Fruit fly (Drosophila melanogaster) whole organism, embryonic: Measurements from ENCODE around the gene jhamt.

Source experiments
- ATbp ChIP-seq: fragments of 200-800 bp; sonication (Bioruptor generic); optimal IDR thresholded peaks from 2 replicates; lab custom pipeline; 2017; ENCODE audit warnings: missing biosample characterization, mild to moderate bottlenecking, missing genetic modification characterization, missing genetic modification reagents
- Abd-B ChIP-seq: fragments of 200-800 bp; sonication (Bioruptor generic); optimal IDR thresholded peaks from 2 replicates; lab custom pipeline; 2018; ENCODE audit warnings: missing biosample characterization, mild to moderate bottlenecking, missing genetic modification characterization, moderate library complexity
- C15 ChIP-seq: fragments of 200-800 bp; sonication (Bioruptor generic); IDR thresholded peaks from 3 replicates; pipeline ENCODE4 v1.3.6; 2022; ENCODE audit warnings: missing biosample characterization, missing genetic modification characterization
- CG10321 ChIP-seq: fragments of 200-800 bp; sonication (Bioruptor generic); IDR thresholded peaks from 2 replicates; pipeline ENCODE4 v1.3.6; 2022; ENCODE audit warnings: missing biosample characterization, missing genetic modification characterization
- CG12071 ChIP-seq: fragments of 200-800 bp; sonication (Bioruptor generic); optimal IDR thresholded peaks from 3 replicates; lab custom pipeline; 2018; ENCODE audit warnings: missing biosample characterization, mild to moderate bottlenecking, missing genetic modification characterization
- CG13775 ChIP-seq: fragments of 200-800 bp; sonication (Bioruptor generic); optimal IDR thresholded peaks from 3 replicates; lab custom pipeline; 2017; ENCODE audit warnings: missing biosample characterization, mild to moderate bottlenecking, missing genetic modification characterization
- CG17361 ChIP-seq: fragments of 200-800 bp; sonication (Bioruptor generic); IDR thresholded peaks from 3 replicates; pipeline ENCODE4 v1.3.6; 2022; ENCODE audit warnings: missing biosample characterization, missing genetic modification characterization
- CG17912 ChIP-seq: fragments of 200-800 bp; sonication (Bioruptor generic); optimal IDR thresholded peaks from 2 replicates; lab custom pipeline; 2018; ENCODE audit warnings: missing biosample characterization, mild to moderate bottlenecking, missing genetic modification characterization
- CG1792 ChIP-seq: fragments of 200-800 bp; sonication (Bioruptor generic); optimal IDR thresholded peaks from 2 replicates; lab custom pipeline; 2016; ENCODE audit warnings: missing biosample characterization, missing genetic modification characterization
- CG32767 ChIP-seq: fragments of 200-800 bp; sonication (Bioruptor generic); IDR thresholded peaks from 2 replicates; pipeline ENCODE4 v1.3.6; 2022; ENCODE audit warnings: missing biosample characterization, missing genetic modification characterization
- CG3847 ChIP-seq: fragments of 200-800 bp; sonication (Bioruptor generic); IDR thresholded peaks from 2 replicates; pipeline ENCODE4 v1.3.6; 2022; ENCODE audit warnings: missing biosample characterization, missing genetic modification characterization
- CG4282 ChIP-seq: fragments of 200-800 bp; sonication (Bioruptor generic); optimal IDR thresholded peaks from 2 replicates; lab custom pipeline; 2016; ENCODE audit warnings: missing biosample characterization, missing genetic modification characterization
- CG4404 ChIP-seq: fragments of 200-800 bp; sonication (Bioruptor generic); IDR thresholded peaks from 2 replicates; pipeline ENCODE4 v1.3.6; 2022; ENCODE audit warnings: missing biosample characterization, missing genetic modification characterization
- CG5245 ChIP-seq: fragments of 200-800 bp; sonication (Bioruptor generic); optimal IDR thresholded peaks from 3 replicates; lab custom pipeline; 2016; ENCODE audit warnings: missing biosample characterization, missing genetic modification characterization
- CG6654 ChIP-seq: fragments of 200-800 bp; sonication (Bioruptor generic); optimal IDR thresholded peaks from 2 replicates; lab custom pipeline; 2017; ENCODE audit warnings: missing biosample characterization, mild to moderate bottlenecking, missing genetic modification characterization
- CG6791 ChIP-seq: fragments of 200-800 bp; sonication (Bioruptor generic); IDR thresholded peaks from 3 replicates; pipeline ENCODE4 v1.3.6; 2022; ENCODE audit warnings: missing biosample characterization, missing genetic modification characterization; ENCODE audit not compliant: partially characterized antibody
- CG6813 ChIP-seq: fragments of 200-800 bp; sonication (Bioruptor generic); optimal IDR thresholded peaks from 2 replicates; lab custom pipeline; 2017; ENCODE audit warnings: missing biosample characterization, missing genetic modification characterization, mild to moderate bottlenecking, moderate library complexity, missing genetic modification reagents
- CG7372 ChIP-seq: fragments of 200-800 bp; sonication (Bioruptor generic); IDR thresholded peaks from 2 replicates; pipeline ENCODE4 v1.3.6; 2022; ENCODE audit warnings: missing biosample characterization, missing genetic modification characterization
- CG7963 ChIP-seq: fragments of 200-800 bp; sonication (Bioruptor generic); IDR thresholded peaks from 3 replicates; pipeline ENCODE4 v1.3.6; 2022; ENCODE audit warnings: missing biosample characterization, missing genetic modification characterization; ENCODE audit not compliant: partially characterized antibody
- CG8765 ChIP-seq: fragments of 200-800 bp; sonication (Bioruptor generic); IDR thresholded peaks from 2 replicates; pipeline ENCODE4 v1.3.6; 2022; ENCODE audit warnings: missing biosample characterization, missing genetic modification characterization
- CG8944 ChIP-seq: fragments of 200-800 bp; sonication (Bioruptor generic); optimal IDR thresholded peaks from 3 replicates; lab custom pipeline; 2016; ENCODE audit warnings: missing biosample characterization, missing genetic modification characterization
- CHES-1-like ChIP-seq: fragments of 200-800 bp; sonication (Bioruptor generic); optimal IDR thresholded peaks from 2 replicates; lab custom pipeline; 2016; ENCODE audit warnings: missing biosample characterization, missing genetic modification characterization
- CrebB ChIP-seq: fragments of 200-800 bp; sonication (Bioruptor generic); optimal IDR thresholded peaks from 3 replicates; lab custom pipeline; 2018; ENCODE audit warnings: missing biosample characterization, mild to moderate bottlenecking, missing genetic modification characterization
- Dip2 ChIP-seq: fragments of 200-800 bp; sonication (Bioruptor generic); IDR thresholded peaks from 2 replicates; pipeline ENCODE4 v1.3.6; 2022; ENCODE audit warnings: missing biosample characterization, missing genetic modification characterization
- ERR ChIP-seq: fragments of 200-800 bp; sonication (Bioruptor generic); optimal IDR thresholded peaks from 2 replicates; lab custom pipeline; 2016; ENCODE audit warnings: missing biosample characterization, missing genetic modification characterization
- Hand ChIP-seq: fragments of 200-800 bp; sonication (Bioruptor generic); optimal IDR thresholded peaks from 2 replicates; lab custom pipeline; 2017; ENCODE audit warnings: mild to moderate bottlenecking, missing biosample characterization, missing genetic modification reagents, missing genetic modification characterization
- HmgD ChIP-seq: fragments of 200-800 bp; sonication (Bioruptor generic); optimal IDR thresholded peaks from 3 replicates; lab custom pipeline; 2016; ENCODE audit warnings: missing biosample characterization, missing genetic modification characterization
- Hsf ChIP-seq: fragments of 200-800 bp; sonication (Bioruptor generic); optimal IDR thresholded peaks from 3 replicates; lab custom pipeline; 2016; ENCODE audit warnings: missing biosample characterization, missing genetic modification characterization
- Lim3 ChIP-seq: fragments of 200-800 bp; sonication (Bioruptor generic); IDR thresholded peaks from 2 replicates; pipeline ENCODE4 v1.3.6; 2022; ENCODE audit warnings: missing biosample characterization, missing genetic modification characterization
- MESR4 ChIP-seq: fragments of 200-800 bp; sonication (Bioruptor generic); optimal IDR thresholded peaks from 2 replicates; lab custom pipeline; 2018; ENCODE audit warnings: missing biosample characterization, mild to moderate bottlenecking, missing genetic modification characterization, moderate library complexity
- Med ChIP-seq: fragments of 200-800 bp; sonication (Bioruptor generic); peaks from one replicate; lab custom pipeline; 2016; ENCODE audit warnings: missing biosample characterization, missing genetic modification characterization, mild to moderate bottlenecking, inconsistent platforms, moderate library complexity
- NC2β ChIP-seq: fragments of 200-800 bp; sonication (Bioruptor generic); optimal IDR thresholded peaks from 2 replicates; lab custom pipeline; 2016; ENCODE audit warnings: missing biosample characterization, missing genetic modification characterization
- Poxn ChIP-seq: fragments of 200-800 bp; sonication (Bioruptor generic); IDR thresholded peaks from 2 replicates; pipeline ENCODE4 v1.3.6; 2022; ENCODE audit warnings: missing biosample characterization, missing genetic modification characterization
- Side ChIP-seq: fragments of 200-800 bp; sonication (Bioruptor generic); optimal IDR thresholded peaks from 2 replicates; lab custom pipeline; 2016; ENCODE audit warnings: missing biosample characterization, missing genetic modification characterization
- Usf ChIP-seq: fragments of 200-800 bp; sonication (Bioruptor generic); optimal IDR thresholded peaks from 2 replicates; lab custom pipeline; 2017; ENCODE audit warnings: missing genotype, missing biosample characterization, missing genetic modification characterization
- bowl ChIP-seq: fragments of 200-800 bp; sonication (Bioruptor generic); IDR thresholded peaks from 2 replicates; pipeline ENCODE4 v1.3.6; 2022; ENCODE audit warnings: missing biosample characterization, missing genetic modification characterization
- cato ChIP-seq: fragments of 200-800 bp; sonication (Bioruptor generic); optimal IDR thresholded peaks from 2 replicates; lab custom pipeline; 2016; ENCODE audit warnings: missing biosample characterization, missing genetic modification characterization, borderline replicate concordance
- ci ChIP-seq: fragments of 200-800 bp; sonication (Bioruptor generic); IDR thresholded peaks from 3 replicates; pipeline ENCODE4 v1.3.6; 2022; ENCODE audit warnings: missing biosample characterization, missing genetic modification characterization
- fd3F ChIP-seq: fragments of 200-800 bp; sonication (Bioruptor generic); optimal IDR thresholded peaks from 2 replicates; lab custom pipeline; 2018; ENCODE audit warnings: missing biosample characterization, mild to moderate bottlenecking, missing genetic modification characterization, moderate library complexity
- fd64A ChIP-seq: fragments of 200-800 bp; sonication (Bioruptor generic); optimal IDR thresholded peaks from 3 replicates; lab custom pipeline; 2018; ENCODE audit warnings: missing biosample characterization, mild to moderate bottlenecking, missing genetic modification characterization
- grau ChIP-seq: fragments of 200-800 bp; optimal IDR thresholded peaks from 3 replicates; lab custom pipeline; 2019; ENCODE audit warnings: missing biosample characterization, mild to moderate bottlenecking, missing genetic modification characterization, moderate library complexity
- gsb-n ChIP-seq: fragments of 200-800 bp; sonication (Bioruptor generic); optimal IDR thresholded peaks from 3 replicates; lab custom pipeline; 2018; ENCODE audit warnings: missing biosample characterization, mild to moderate bottlenecking, missing genetic modification characterization
- jumu ChIP-seq: fragments of 200-800 bp; sonication (Bioruptor generic); optimal IDR thresholded peaks from 3 replicates; lab custom pipeline; 2016; ENCODE audit warnings: missing biosample characterization, missing genetic modification characterization
- lola ChIP-seq, 3 experiments: fragments of >200 bp in 2 of 3; fragments of 200-800 bp in 1 of 3; sonication (Bioruptor generic) in 1 of 3; optimal IDR thresholded peaks; 2 replicates each; lab custom pipeline; 2017 to 2019; ENCODE audit warnings: missing biosample characterization in 3 of 3, missing genetic modification characterization in 3 of 3, mild to moderate bottlenecking in 1 of 3, moderate library complexity in 1 of 3
- mld ChIP-seq: fragments of 200-800 bp; sonication (Bioruptor generic); IDR thresholded peaks from 3 replicates; pipeline ENCODE4 v1.3.6; 2022; ENCODE audit warnings: missing biosample characterization, missing genetic modification characterization; ENCODE audit not compliant: partially characterized antibody
- repo ChIP-seq: fragments of 200-800 bp; sonication (Bioruptor generic); optimal IDR thresholded peaks from 2 replicates; lab custom pipeline; 2016; ENCODE audit warnings: missing biosample characterization, missing genetic modification characterization
- rib ChIP-seq: fragments of 200-800 bp; sonication (Bioruptor generic); IDR thresholded peaks from 2 replicates; pipeline ENCODE4 v1.3.6; 2022; ENCODE audit warnings: missing biosample characterization, missing genetic modification characterization
- sima ChIP-seq: fragments of 200-800 bp; sonication (Bioruptor generic); optimal IDR thresholded peaks from 2 replicates; lab custom pipeline; 2016; ENCODE audit warnings: missing biosample characterization, missing genetic modification characterization
- so ChIP-seq: fragments of 200-800 bp; sonication (Bioruptor generic); IDR thresholded peaks from 3 replicates; pipeline ENCODE4 v1.3.6; 2022; ENCODE audit warnings: missing biosample characterization, missing genetic modification characterization
- tap ChIP-seq: fragments of 200-800 bp; optimal IDR thresholded peaks from 3 replicates; lab custom pipeline; 2019; ENCODE audit warnings: missing biosample characterization, mild to moderate bottlenecking, missing genetic modification characterization, moderate library complexity
- tio ChIP-seq: fragments of 200-800 bp; sonication (Bioruptor generic); optimal IDR thresholded peaks from 2 replicates; lab custom pipeline; 2017; ENCODE audit warnings: missing biosample characterization, missing genetic modification characterization, inconsistent platforms

jhamt gene

dm6 chr2L:16329102-16329520 is 36.6 kb upstream of the jhamt start, which contains the start of gene mRpL4 (continued):
- TF ChIP-seq Hand (GFP tag; lab: Kevin White, UChicago) (no peak), HmgD (GFP tag; lab: Kevin White, UChicago) (peak; percentile 79), CG6654 (GFP tag; lab: Kevin White, UChicago) (no peak), CG32767 (GFP tag; lab: Robert Waterston, UW) (peak; percentile 78), repo (GFP tag; lab: Kevin White, UChicago) (peak; percentile 24), CG6813 (GFP tag; lab: Kevin White, UChicago) (peak; percentile 12), fd64A (GFP tag; lab: Kevin White, UChicago) (no peak), CHES-1-like (peak; percentile 76), CG1792 (no peak), Med (no peak), Usf (GFP tag; lab: Kevin White, UChicago) (no peak), cato (GFP tag; lab: Kevin White, UChicago) (peak; percentile 50), Abd-B (GFP tag; lab: Kevin White, UChicago) (peak; percentile 72), CG3847 (peak; percentile 66), C15 (0 out of 3 replicates have a peak, but pooled peaks have one; percentile 26), fd3F (GFP tag; lab: Kevin White, UChicago) (peak; percentile 22), ATbp (GFP tag; lab: Kevin White, UChicago) (no peak), CG7372 (GFP tag; lab: Robert Waterston, UW) (no peak; the same call in 1 of the 2 replicates), CG17912 (no peak), ERR (peak; percentile 44), so (GFP tag; lab: Robert Waterston, UW) (no peak), CG8765 (GFP tag; lab: Robert Waterston, UW) (peak; percentile 34; the same call in 1 of the 2 replicates), sima (peak; percentile 12), MESR4 (GFP tag; lab: Kevin White, UChicago) (no peak), tap (tag; lab: Kevin White, UChicago) (peak; percentile 37), CG5245 (GFP tag; lab: Kevin White, UChicago) (peak; percentile 41), Side (GFP tag; lab: Kevin White, UChicago) (peak; percentile 61), tio (GFP tag; lab: Kevin White, UChicago) (peak; percentile 53), CG13775 (peak; percentile 56), NC2β (GFP tag; lab: Kevin White, UChicago) (peak; percentile 60), Poxn (GFP tag; lab: Robert Waterston, UW) (no peak), grau (peak; percentile 89), CG4282 (GFP tag; lab: Kevin White, UChicago) (peak; percentile 82), CG4404 (GFP tag; lab: Robert Waterston, UW) (no peak), bowl (no peak), gsb-n (tag; lab: Kevin White, UChicago) (peak; percentile 32), CG10321 (no peak), CG12071 (GFP tag; lab: Kevin White, UChicago) (no peak), Lim3 (no peak), jumu (GFP tag; lab: Kevin White, UChicago) (peak; percentile 83), Dip2 (GFP tag; lab: Robert Waterston, UW) (no peak), CG8944 (GFP tag; lab: Kevin White, UChicago) (peak; percentile 77), Hsf (GFP tag; lab: Kevin White, UChicago) (peak; percentile 81), rib (GFP tag; lab: Robert Waterston, UW) (no peak), CrebB (no peak), CG6791 (GFP tag; lab: Robert Waterston, UW) (peak; percentile 99), ci (GFP tag; lab: Robert Waterston, UW) (peak; percentile 63), lola (GFP tag; optimal IDR thresholded peaks at IDR 0.05; lab: Kevin White, UChicago) (peak in 1 of 3 experiments; percentile 47), CG7963 (GFP tag; lab: Robert Waterston, UW) (peak; percentile 95), CG17361 (GFP tag; lab: Robert Waterston, UW) (peak; percentile 69; the same call in 2 of the 3 replicates), mld (peak; percentile 98)
